Worm (Caenorhabditis elegans) whole organism, young adult: ENCODE measurements around the gene faah-5.

Experiments
- F33H1.4 ChIP-seq: fragments of 200-800 bp; sonication (Bioruptor generic); IDR thresholded peaks from 2 replicates; pipeline ENCODE4 v1.3.6; 2022; ENCODE audit warnings: missing genetic modification reagents, missing genetic modification characterization, missing compliant biosample characterization
- F39B2.1 ChIP-seq: fragments of 200-800 bp; sonication (Bioruptor generic); IDR thresholded peaks from 2 replicates; pipeline ENCODE4 v1.3.6; 2022; ENCODE audit warnings: missing genetic modification reagents, missing genetic modification characterization, missing compliant biosample characterization
- K12H6.12 ChIP-seq: fragments of 200-800 bp; sonication (Bioruptor generic); optimal IDR thresholded peaks from 2 replicates; lab custom pipeline; 2018; ENCODE audit warnings: mild to moderate bottlenecking, missing genetic modification characterization, missing compliant biosample characterization
- T26A5.8 ChIP-seq: sonication (generic microtip); optimal IDR thresholded peaks from 2 replicates; lab custom pipeline; 2016; ENCODE audit warnings: missing genetic modification characterization, missing compliant biosample characterization
- Y53F4B.3 ChIP-seq: fragments of 200-800 bp; sonication (Bioruptor generic); IDR thresholded peaks from 2 replicates; pipeline ENCODE4 v1.3.6; 2022; ENCODE audit warnings: missing genetic modification reagents, missing genetic modification characterization, missing compliant biosample characterization
- Y95B8A.8 ChIP-seq: fragments of 200-800 bp; sonication (Bioruptor generic); IDR thresholded peaks from 2 replicates; pipeline ENCODE4 v1.3.6; 2022; ENCODE audit warnings: missing genetic modification reagents, missing genetic modification characterization, missing compliant biosample characterization
- ama-1 ChIP-seq, 3 experiments: fragments of 150-350 bp in 1 of 3; sonication (generic microtip) in 2 of 3; optimal IDR thresholded peaks; 2 replicates each; lab custom pipeline; 2014 to 2018; ENCODE audit warnings: missing biosample characterization in 2 of 3, missing genetic modification characterization in 2 of 3, missing genetic modification reagents in 2 of 3
- bed-1 ChIP-seq: fragments of 200-800 bp; sonication (Bioruptor generic); IDR thresholded peaks from 2 replicates; pipeline ENCODE4 v1.3.6; 2022; ENCODE audit warnings: missing genetic modification reagents, missing genetic modification characterization, missing compliant biosample characterization
- ceh-100 ChIP-seq: fragments of 200-800 bp; sonication (Bioruptor generic); IDR thresholded peaks from 2 replicates; pipeline ENCODE4 v1.3.6; 2022; ENCODE audit warnings: missing genetic modification reagents, missing genetic modification characterization, missing compliant biosample characterization
- ceh-58 ChIP-seq: fragments of 200-800 bp; sonication (Bioruptor generic); IDR thresholded peaks from 2 replicates; pipeline ENCODE4 v1.3.6; 2022; ENCODE audit warnings: missing genetic modification characterization, missing compliant biosample characterization
- die-1 ChIP-seq: sonication (generic microtip); optimal IDR thresholded peaks from 2 replicates; lab custom pipeline; 2016; ENCODE audit warnings: missing genotype, mild to moderate bottlenecking, missing genetic modification characterization, missing compliant biosample characterization
- egl-18 ChIP-seq: fragments of 200-800 bp; sonication (Bioruptor generic); IDR thresholded peaks from 2 replicates; pipeline ENCODE4 v1.3.6; 2022; ENCODE audit warnings: missing genetic modification reagents, missing genetic modification characterization, missing compliant biosample characterization
- egrh-3 ChIP-seq: fragments of 200-800 bp; sonication (Bioruptor generic); IDR thresholded peaks from 2 replicates; pipeline ENCODE4 v1.3.6; 2022; ENCODE audit warnings: missing genetic modification reagents, missing genetic modification characterization, missing compliant biosample characterization
- ekl-4 ChIP-seq: fragments of 200-800 bp; sonication (Bioruptor generic); IDR thresholded peaks from 2 replicates; pipeline ENCODE4 v1.3.6; 2022; ENCODE audit warnings: missing genetic modification reagents, missing genetic modification characterization, missing compliant biosample characterization
- him-1 ChIP-seq: sonication (generic microtip); optimal IDR thresholded peaks from 2 replicates; lab custom pipeline; 2016; ENCODE audit warnings: missing genotype, missing genetic modification reagents, missing genetic modification characterization, missing compliant biosample characterization
- lin-35 ChIP-seq, 3 experiments: fragments of 150-350 bp in 2 of 3; sonication (generic microtip) in 1 of 3; optimal IDR thresholded peaks; 2 replicates each; lab custom pipeline; 2014 to 2018; ENCODE audit warnings: missing biosample characterization in 3 of 3, missing genetic modification characterization in 3 of 3, missing genetic modification reagents in 3 of 3
- mcd-1 ChIP-seq: fragments of 200-800 bp; sonication (Bioruptor generic); IDR thresholded peaks from 2 replicates; pipeline ENCODE4 v1.3.6; 2022; ENCODE audit warnings: missing genetic modification reagents, missing genetic modification characterization, missing compliant biosample characterization
- mes-4 ChIP-seq: sonication (generic microtip); optimal IDR thresholded peaks from 2 replicates; lab custom pipeline; 2016; ENCODE audit warnings: missing genotype, missing genetic modification characterization, missing compliant biosample characterization
- nfya-2 ChIP-seq: fragments of 200-800 bp; sonication (Bioruptor generic); IDR thresholded peaks from 2 replicates; pipeline ENCODE4 v1.3.6; 2022; ENCODE audit warnings: missing genetic modification reagents, missing genetic modification characterization, missing compliant biosample characterization
- nfyb-1 ChIP-seq: fragments of 200-800 bp; sonication (Bioruptor generic); IDR thresholded peaks from 2 replicates; pipeline ENCODE4 v1.3.6; 2022; ENCODE audit warnings: missing genetic modification reagents, missing genetic modification characterization, missing compliant biosample characterization
- nhr-179 ChIP-seq: sonication (generic microtip); optimal IDR thresholded peaks from 2 replicates; lab custom pipeline; 2016; ENCODE audit warnings: mild to moderate bottlenecking, missing genetic modification characterization, missing compliant biosample characterization
- nhr-27 ChIP-seq: fragments of 200-800 bp; sonication (Bioruptor generic); optimal IDR thresholded peaks from 2 replicates; lab custom pipeline; 2018; ENCODE audit warnings: mild to moderate bottlenecking, missing genetic modification characterization, moderate library complexity, missing compliant biosample characterization
- rec-8 ChIP-seq, 2 experiments: sonication (generic microtip); optimal IDR thresholded peaks; 2 replicates each; lab custom pipeline; 2016; ENCODE audit warnings: mild to moderate bottlenecking in 2 of 2, missing genetic modification characterization in 2 of 2, missing genetic modification reagents in 2 of 2, missing genotype in 2 of 2, missing biosample characterization in 1 of 2, missing compliant biosample characterization in 1 of 2, moderate library complexity in 1 of 2
- sdz-38 ChIP-seq: sonication (generic microtip); optimal IDR thresholded peaks from 2 replicates; lab custom pipeline; 2016; ENCODE audit warnings: missing genotype, missing genetic modification characterization, missing compliant biosample characterization
- snpc-1.1 ChIP-seq: sonication (generic microtip); optimal IDR thresholded peaks from 2 replicates; lab custom pipeline; 2017; ENCODE audit warnings: missing genetic modification characterization, mild to moderate bottlenecking, missing compliant biosample characterization, antibody characterized with exemption, moderate library complexity, missing genotype, missing genetic modification reagents; ENCODE audit not compliant: insufficient read depth
- tbp1 ChIP-seq: fragments of 200-800 bp; sonication (Bioruptor generic); optimal IDR thresholded peaks from 2 replicates; lab custom pipeline; 2018; ENCODE audit warnings: mild to moderate bottlenecking, missing genetic modification characterization, missing compliant biosample characterization
- tlf-1 ChIP-seq: fragments of 200-800 bp; sonication (Bioruptor generic); optimal IDR thresholded peaks from 2 replicates; lab custom pipeline; 2018; ENCODE audit warnings: mild to moderate bottlenecking, missing genetic modification characterization, missing compliant biosample characterization
- zfh-2 ChIP-seq: fragments of 200-800 bp; sonication (Bioruptor generic); conservative IDR thresholded peaks from 2 replicates; pipeline ENCODE4 v1.3.6; 2022; ENCODE audit warnings: missing genetic modification reagents, missing genetic modification characterization, missing compliant biosample characterization
- zim-3 ChIP-seq: sonication (generic microtip); optimal IDR thresholded peaks from 2 replicates; lab custom pipeline; 2017; ENCODE audit warnings: mild to moderate bottlenecking, missing genetic modification characterization, moderate library complexity, missing compliant biosample characterization
- ztf-26 ChIP-seq: sonication (generic microtip); optimal IDR thresholded peaks from 2 replicates; lab custom pipeline; 2017; ENCODE audit warnings: missing genetic modification characterization, missing compliant biosample characterization

Gene faah-5

ce11 chrIII:11907177-11907576 lies 15.9 kb upstream of the faah-5 start, which contains the start of gene sdz-33:
sdz-33 (plus strand) TSS chrIII:11907477.
- TF ChIP-seq ceh-58 (GFP tag; lab: Robert Waterston, UW), result no peak
- no peak for TF ChIP-seq egl-18 (GFP tag; lab: Robert Waterston, UW)
- TF ChIP-seq mes-4, result no peak
- TF ChIP-seq ceh-100 (GFP tag; lab: Robert Waterston, UW), result no peak

- TF ChIP-seq mcd-1 (GFP tag; lab: Robert Waterston, UW), result 0 out of 2 replicates have a peak, but pooled peaks have one; percentile 14
- peak; percentile 43; the same call in 1 of the 2 replicates for TF ChIP-seq egrh-3
- peak; percentile 71 for TF ChIP-seq zfh-2
- TF ChIP-seq F33H1.4 (GFP tag; lab: Robert Waterston, UW), result no peak
These were observed 11.5 kb upstream of the faah-5 start for ce11 chrIII:11902782-11903181.

ce11 chrIII:11900022-11900421 lies 8.8 kb upstream of the faah-5 start:
- no peak for TF ChIP-seq rec-8 (tag; optimal IDR thresholded peaks at IDR 0.05; lab: Kevin White, UChicago)
- no peak for TF ChIP-seq nhr-179
- no peak for TF ChIP-seq zim-3 (tag; lab: Kevin White, UChicago)
- TF ChIP-seq Y53F4B.3 (GFP tag; lab: Robert Waterston, UW), result no peak
- TF ChIP-seq, all 124 proteins: peak for 0

ce11 chrIII:11898169-11898568 lies 6.9 kb upstream of the faah-5 start, which contains the start of gene tsen-2:
tsen-2 (minus strand) TSS chrIII:11898269.
- no peak for TF ChIP-seq lin-35 (GFP tag; optimal IDR thresholded peaks at IDR 0.05; lab: Kevin White, UChicago)
- no peak for TF ChIP-seq K12H6.12 (tag; lab: Kevin White, UChicago)
- TF ChIP-seq ztf-26 (tag; lab: Kevin White, UChicago), result no peak
- no peak for TF ChIP-seq Y95B8A.8 (GFP tag; lab: Robert Waterston, UW)
- TF ChIP-seq tlf-1, result no peak
- no peak for TF ChIP-seq tbp1
- TF ChIP-seq him-1 (tag; lab: Kevin White, UChicago), result no peak
- TF ChIP-seq F39B2.1 (GFP tag; lab: Robert Waterston, UW), result no peak
- no peak for TF ChIP-seq bed-1 (GFP tag; lab: Robert Waterston, UW)
- no peak for TF ChIP-seq nhr-27
- no peak for TF ChIP-seq sdz-38
- no peak for TF ChIP-seq ama-1 (optimal IDR thresholded peaks at IDR 0.05; lab: Kevin White, UChicago)
- TF ChIP-seq ama-1 (GFP tag; optimal IDR thresholded peaks at IDR 0.05; lab: Kevin White, UChicago), result no peak

- TF ChIP-seq snpc-1.1 (tag; lab: Kevin White, UChicago) (no peak), T26A5.8 (tag; lab: Kevin White, UChicago) (no peak), ekl-4 (GFP tag; lab: Robert Waterston, UW) (no peak), mcd-1 (GFP tag; lab: Robert Waterston, UW) (no peak), Y53F4B.3 (GFP tag; lab: Robert Waterston, UW) (no peak), nfya-2 (GFP tag; lab: Robert Waterston, UW) (no peak)
These were observed 5.4 kb upstream of the faah-5 start for ce11 chrIII:11896652-11897051.

- TF ChIP-seq nfyb-1 (peak; percentile 71; the same call in 1 of the 2 replicates), die-1 (tag; lab: Kevin White, UChicago) (no peak)
These were observed 4.3 kb upstream of the faah-5 start for ce11 chrIII:11895504-11895903.
